Worm (Caenorhabditis elegans): Measurements from ENCODE around the gene mes-6.

ce11 chrIV:8473756-8474155 lies 37.3 kb upstream of the mes-6 start, which contains the start of gene C28C12.11:
- TF ChIP-seq him-1 (tag; optimal IDR thresholded peaks at IDR 0.05) = no peak
- no peak for TF ChIP-seq W03F9.2 (tag; optimal IDR thresholded peaks at IDR 0.05)
